Worm (Caenorhabditis elegans): ENCODE measurements around the gene F52E1.3.

Gene F52E1.3

ce11 chrV:8414036-8414728, 19.6 kb downstream of the F52E1.3 start, which contains the start of gene pos-1:
pos-1 (plus strand) TSS chrV:8414086.
- TF ChIP-seq athp-1 (tag; optimal IDR thresholded peaks at IDR 0.05), result no peak
- no peak for TF ChIP-seq lin-40 (tag; optimal IDR thresholded peaks at IDR 0.05)
- no peak for TF ChIP-seq bed-1 (GFP tag; IDR thresholded peaks at IDR 0.05)

- TF ChIP-seq mcd-1 (GFP tag; IDR thresholded peaks at IDR 0.05) (peak; percentile 43; the same call in 1 of the 2 replicates), ztf-6 (GFP tag; IDR thresholded peaks at IDR 0.05) (no peak), lsy-27 (tag; optimal IDR thresholded peaks at IDR 0.05; ENCODE audit: borderline replicate concordance, insufficient read depth) (no peak), madf-8 (GFP tag; conservative IDR thresholded peaks at IDR 0.05) (no peak), F49E8.2 (tag; optimal IDR thresholded peaks at IDR 0.05; ENCODE audit: insufficient read depth) (peak; percentile 77), egl-18 (GFP tag; IDR thresholded peaks at IDR 0.05) (no peak), F23B12.7 (tag; optimal IDR thresholded peaks at IDR 0.05; ENCODE audit: insufficient read depth) (no peak), F52B5.7 (tag; optimal IDR thresholded peaks at IDR 0.05) (peak; percentile 80), ets-4 (GFP tag; optimal IDR thresholded peaks at IDR 0.05) (no peak), lin-54 (GFP tag; optimal IDR thresholded peaks at IDR 0.05) (peak; percentile 72), Y67H2A.10 (GFP tag; conservative IDR thresholded peaks at IDR 0.05) (no peak), lsl-1 (GFP tag; optimal IDR thresholded peaks at IDR 0.05) (peak; percentile 71), sea-2 (GFP tag; IDR thresholded peaks at IDR 0.05) (no peak), nhr-90 (tag; optimal IDR thresholded peaks at IDR 0.05) (no peak), pha-4 (tag; optimal IDR thresholded peaks at IDR 0.05) (no peak), K11D2.4 (GFP tag; IDR thresholded peaks at IDR 0.05) (no peak), dpl-1 (GFP tag; optimal IDR thresholded peaks at IDR 0.05) (no peak), let-607 (tag; optimal IDR thresholded peaks at IDR 0.05) (no peak), ztf-18 (tag; optimal IDR thresholded peaks at IDR 0.05) (peak; percentile 55), ceh-40 (GFP tag; IDR thresholded peaks at IDR 0.05) (no peak), zfh-2 (GFP tag; conservative IDR thresholded peaks at IDR 0.05) (no peak), repo-1 (tag; optimal IDR thresholded peaks at IDR 0.05) (peak; percentile 27), Y53F4B.3 (GFP tag; IDR thresholded peaks at IDR 0.05) (no peak), D2030.7 (GFP tag; IDR thresholded peaks at IDR 0.05) (peak; percentile 75), F39B2.1 (GFP tag; IDR thresholded peaks at IDR 0.05) (peak; percentile 65; the same call in 1 of the 2 replicates), Y95B8A.8 (GFP tag; IDR thresholded peaks at IDR 0.05) (peak; percentile 87), lag-1 (GFP tag; IDR thresholded peaks at IDR 0.05) (no peak), unc-130 (GFP tag; optimal IDR thresholded peaks at IDR 0.05) (peak; percentile 23), madf-3 (GFP tag; IDR thresholded peaks at IDR 0.05) (peak; percentile 86), T26A5.8 (tag; optimal IDR thresholded peaks at IDR 0.05) (no peak), nhr-80 (tag; optimal IDR thresholded peaks at IDR 0.05) (no peak), atf-7 (tag; optimal IDR thresholded peaks at IDR 0.05) (peak; percentile 56), bed-1 (GFP tag; IDR thresholded peaks at IDR 0.05) (no peak), sptf-2 (GFP tag; optimal IDR thresholded peaks at IDR 0.05) (no peak), chd-7 (tag; optimal IDR thresholded peaks at IDR 0.05) (no peak), pbrm-1 (GFP tag; IDR thresholded peaks at IDR 0.05) (peak; percentile 38), lin-40 (tag; optimal IDR thresholded peaks at IDR 0.05) (no peak), egrh-3 (GFP tag; IDR thresholded peaks at IDR 0.05) (no peak), lir-1 (GFP tag; conservative IDR thresholded peaks at IDR 0.05) (no peak), hlh-26 (GFP tag; conservative IDR thresholded peaks at IDR 0.05) (no peak), F33H1.4 (GFP tag; IDR thresholded peaks at IDR 0.05) (peak; percentile 69), hsf-1 (GFP tag; IDR thresholded peaks at IDR 0.05) (peak; percentile 85), athp-1 (tag; optimal IDR thresholded peaks at IDR 0.05) (peak; percentile 68), dox-1 (GFP tag; IDR thresholded peaks at IDR 0.05) (0 out of 2 replicates have a peak, but pooled peaks have one; percentile 32), ccch-3 (GFP tag; optimal IDR thresholded peaks at IDR 0.05) (no peak)
Measured at ce11 chrV:8415113-8415530, 20.5 kb downstream of the F52E1.3 start.
